Fruit fly (Drosophila melanogaster) whole organism, embryonic: Measurements from ENCODE around the gene Psn.
A peak's percentile ranks its signal among the peaks of the same experiment; 100 is the strongest.

ENCODE experiments used
- Awh ChIP-seq: fragments of 200-800 bp; sonication (Bioruptor generic); IDR thresholded peaks from 2 replicates; pipeline ENCODE4, ENCODE4 v1.3.6; 2022; ENCODE audit warnings: missing biosample characterization, missing genetic modification characterization
- B-H2 ChIP-seq: fragments of 200-800 bp; sonication (Bioruptor generic); optimal IDR thresholded peaks from 2 replicates; lab custom pipeline; 2018; ENCODE audit warnings: missing biosample characterization, mild to moderate bottlenecking, missing genetic modification characterization
- Bgb ChIP-seq: fragments of 200-800 bp; sonication (Bioruptor generic); IDR thresholded peaks from 2 replicates; pipeline ENCODE4 v1.3.6; 2022; ENCODE audit warnings: missing biosample characterization, missing genetic modification characterization; ENCODE audit not compliant: partially characterized antibody
- CG12744 ChIP-seq: fragments of 200-800 bp; sonication (Bioruptor generic); optimal IDR thresholded peaks from 2 replicates; lab custom pipeline; 2016; ENCODE audit warnings: missing biosample characterization, missing genetic modification characterization
- CG14667 ChIP-seq: fragments of 200-800 bp; sonication (Bioruptor generic); IDR thresholded peaks from 2 replicates; pipeline ENCODE4 v1.3.6; 2022; ENCODE audit warnings: missing biosample characterization, missing genetic modification characterization
- CG14710 ChIP-seq: fragments of 200-800 bp; sonication (Bioruptor generic); optimal IDR thresholded peaks from 3 replicates; lab custom pipeline; 2019; ENCODE audit warnings: missing biosample characterization, mild to moderate bottlenecking, missing genetic modification characterization, moderate library complexity
- CG14860 ChIP-seq: fragments of 200-800 bp; sonication (Bioruptor generic); IDR thresholded peaks from 3 replicates; pipeline ENCODE4 v1.3.6; 2022; ENCODE audit warnings: missing biosample characterization, missing genetic modification characterization; ENCODE audit not compliant: partially characterized antibody
- CG14965 ChIP-seq: fragments of 200-800 bp; sonication (Bioruptor generic); optimal IDR thresholded peaks from 2 replicates; lab custom pipeline; 2016; ENCODE audit warnings: missing biosample characterization, missing genetic modification characterization, borderline replicate concordance
- CG1647 ChIP-seq: fragments of 200-800 bp; sonication (Bioruptor generic); optimal IDR thresholded peaks from 3 replicates; lab custom pipeline; 2016; ENCODE audit warnings: missing biosample characterization, missing genetic modification characterization
- CG17802 ChIP-seq: fragments of 200-800 bp; sonication (Bioruptor generic); optimal IDR thresholded peaks from 2 replicates; lab custom pipeline; 2018; ENCODE audit warnings: missing biosample characterization, mild to moderate bottlenecking, missing genetic modification characterization, moderate library complexity
- CG18011 ChIP-seq: fragments of 200-800 bp; sonication (Bioruptor generic); optimal IDR thresholded peaks from 2 replicates; lab custom pipeline; 2017; ENCODE audit warnings: missing biosample characterization, missing genetic modification characterization, mild to moderate bottlenecking, moderate library complexity, missing genotype
- CG33557 ChIP-seq: fragments of 200-800 bp; sonication (Bioruptor generic); optimal IDR thresholded peaks from 2 replicates; lab custom pipeline; 2019; ENCODE audit warnings: missing biosample characterization, mild to moderate bottlenecking, missing genetic modification characterization, moderate library complexity
- CG3407 ChIP-seq: fragments of 200-800 bp; sonication (Bioruptor generic); optimal IDR thresholded peaks from 2 replicates; lab custom pipeline; 2018; ENCODE audit warnings: missing biosample characterization, mild to moderate bottlenecking, missing genetic modification characterization
- CG4360 ChIP-seq: fragments of 200-800 bp; sonication (Bioruptor generic); IDR thresholded peaks from 2 replicates; pipeline ENCODE4 v1.3.6; 2022; ENCODE audit warnings: missing biosample characterization, missing genetic modification characterization
- CG43689 ChIP-seq: fragments of 200-800 bp; sonication (Bioruptor generic); IDR thresholded peaks from 2 replicates; pipeline ENCODE4 v1.3.6; 2022; ENCODE audit warnings: missing biosample characterization, missing genetic modification characterization
- CG4707 ChIP-seq: fragments of 200-800 bp; sonication (Bioruptor generic); optimal IDR thresholded peaks from 2 replicates; lab custom pipeline; 2018; ENCODE audit warnings: missing biosample characterization, mild to moderate bottlenecking, missing genetic modification characterization, moderate library complexity
- CG6654 ChIP-seq: fragments of 200-800 bp; sonication (Bioruptor generic); optimal IDR thresholded peaks from 2 replicates; lab custom pipeline; 2017; ENCODE audit warnings: missing biosample characterization, mild to moderate bottlenecking, missing genetic modification characterization
- CG7963 ChIP-seq: fragments of 200-800 bp; sonication (Bioruptor generic); IDR thresholded peaks from 3 replicates; pipeline ENCODE4 v1.3.6; 2022; ENCODE audit warnings: missing biosample characterization, missing genetic modification characterization; ENCODE audit not compliant: partially characterized antibody
- Camta ChIP-seq: fragments of 200-800 bp; sonication (Bioruptor generic); optimal IDR thresholded peaks from 2 replicates; lab custom pipeline; 2016; ENCODE audit warnings: missing biosample characterization, missing genetic modification characterization
- D ChIP-seq, 2 experiments: fragments of 200-800 bp in 1 of 2; fragments of >200 bp in 1 of 2; sonication (Bioruptor generic) in 1 of 2; optimal IDR thresholded peaks; 2 replicates in 1 of 2; 3 replicates in 1 of 2; lab custom pipeline; 2017; ENCODE audit warnings: mild to moderate bottlenecking in 1 of 2, missing biosample characterization in 1 of 2, missing genetic modification characterization in 1 of 2, missing genetic modification reagents in 1 of 2
- Dip2 ChIP-seq: fragments of 200-800 bp; sonication (Bioruptor generic); IDR thresholded peaks from 2 replicates; pipeline ENCODE4 v1.3.6; 2022; ENCODE audit warnings: missing biosample characterization, missing genetic modification characterization
- Dp ChIP-seq: fragments of 200-800 bp; sonication (Bioruptor generic); optimal IDR thresholded peaks from 2 replicates; lab custom pipeline; 2018; ENCODE audit warnings: missing biosample characterization, mild to moderate bottlenecking, missing genetic modification characterization, moderate library complexity
- HLHmδ ChIP-seq: fragments of 200-800 bp; sonication (Bioruptor generic); optimal IDR thresholded peaks from 2 replicates; lab custom pipeline; 2018; ENCODE audit warnings: missing biosample characterization, mild to moderate bottlenecking, missing genetic modification characterization, moderate library complexity
- Hr78 ChIP-seq, 2 experiments: fragments of 200-800 bp in 1 of 2; fragments of >200 bp in 1 of 2; sonication (Bioruptor generic) in 1 of 2; optimal IDR thresholded peaks; 2 replicates each; lab custom pipeline; 2017 to 2019; ENCODE audit warnings: missing biosample characterization in 2 of 2, missing genetic modification characterization in 2 of 2, mild to moderate bottlenecking in 1 of 2, moderate library complexity in 1 of 2
- Lim3 ChIP-seq: fragments of 200-800 bp; sonication (Bioruptor generic); IDR thresholded peaks from 2 replicates; pipeline ENCODE4 v1.3.6; 2022; ENCODE audit warnings: missing biosample characterization, missing genetic modification characterization
- MESR4 ChIP-seq: fragments of 200-800 bp; sonication (Bioruptor generic); optimal IDR thresholded peaks from 2 replicates; lab custom pipeline; 2018; ENCODE audit warnings: missing biosample characterization, mild to moderate bottlenecking, missing genetic modification characterization, moderate library complexity
- NK7.1 ChIP-seq: fragments of 200-800 bp; sonication (Bioruptor generic); optimal IDR thresholded peaks from 3 replicates; lab custom pipeline; 2016; ENCODE audit warnings: missing biosample characterization, missing genetic modification characterization
- Ptx1 ChIP-seq: fragments of 200-800 bp; sonication (Bioruptor generic); IDR thresholded peaks from 2 replicates; pipeline ENCODE4 v1.3.6; 2022; ENCODE audit warnings: missing biosample characterization, missing genetic modification characterization
- Rx ChIP-seq: fragments of 200-800 bp; sonication (Bioruptor generic); IDR thresholded peaks from 2 replicates; pipeline ENCODE4 v1.3.6; 2022; ENCODE audit warnings: missing biosample characterization, missing genetic modification characterization
- Tbp ChIP-seq: fragments of >200 bp; optimal IDR thresholded peaks from 2 replicates; lab custom pipeline; 2018; ENCODE audit warnings: missing biosample characterization, missing genetic modification characterization
- bsh ChIP-seq, 2 experiments: fragments of 200-800 bp; sonication (Bioruptor generic); optimal IDR thresholded peaks; 2 replicates each; lab custom pipeline; 2017 to 2018; ENCODE audit warnings: mild to moderate bottlenecking in 2 of 2, missing biosample characterization in 2 of 2, missing genetic modification characterization in 2 of 2, moderate library complexity in 1 of 2
- cad ChIP-seq: fragments of >200 bp; optimal IDR thresholded peaks from 2 replicates; lab custom pipeline; 2017; ENCODE audit warnings: missing biosample characterization, missing genetic modification characterization
- danr ChIP-seq: fragments of 200-800 bp; sonication (Bioruptor generic); IDR thresholded peaks from 2 replicates; pipeline ENCODE4 v1.3.6; 2022; ENCODE audit warnings: missing biosample characterization, missing genetic modification characterization
- ems ChIP-seq: fragments of 200-800 bp; sonication (Bioruptor generic); optimal IDR thresholded peaks from 3 replicates; lab custom pipeline; 2016; ENCODE audit warnings: missing biosample characterization, missing genetic modification characterization
- fd64A ChIP-seq: fragments of 200-800 bp; sonication (Bioruptor generic); optimal IDR thresholded peaks from 3 replicates; lab custom pipeline; 2018; ENCODE audit warnings: missing biosample characterization, mild to moderate bottlenecking, missing genetic modification characterization
- gcm2 ChIP-seq: fragments of 200-800 bp; sonication (Bioruptor generic); optimal IDR thresholded peaks from 2 replicates; lab custom pipeline; 2016; ENCODE audit warnings: missing biosample characterization, missing genetic modification characterization
- gsb-n ChIP-seq: fragments of 200-800 bp; sonication (Bioruptor generic); optimal IDR thresholded peaks from 3 replicates; lab custom pipeline; 2018; ENCODE audit warnings: missing biosample characterization, mild to moderate bottlenecking, missing genetic modification characterization
- jigr1 ChIP-seq: fragments of 200-800 bp; sonication (Bioruptor generic); IDR thresholded peaks from 3 replicates; pipeline ENCODE4 v1.3.6; 2022; ENCODE audit warnings: missing biosample characterization, missing genetic modification characterization
- kay ChIP-seq: fragments of 200-800 bp; sonication (Bioruptor generic); optimal IDR thresholded peaks from 2 replicates; lab custom pipeline; 2016; ENCODE audit warnings: missing biosample characterization, missing genetic modification characterization
- kni ChIP-seq: fragments of 200-800 bp; sonication (Bioruptor generic); optimal IDR thresholded peaks from 3 replicates; lab custom pipeline; 2017; ENCODE audit warnings: mild to moderate bottlenecking, missing biosample characterization, missing genetic modification reagents, missing genetic modification characterization
- lilli ChIP-seq: fragments of 200-800 bp; sonication (Bioruptor generic); optimal IDR thresholded peaks from 3 replicates; lab custom pipeline; 2016; ENCODE audit warnings: missing biosample characterization, missing genetic modification characterization
- luna ChIP-seq: fragments of 200-800 bp; sonication (Bioruptor generic); optimal IDR thresholded peaks from 2 replicates; lab custom pipeline; 2016; ENCODE audit warnings: missing biosample characterization, missing genetic modification characterization
- ro ChIP-seq: fragments of 200-800 bp; sonication (Bioruptor generic); IDR thresholded peaks from 2 replicates; pipeline ENCODE4 v1.3.6; 2022; ENCODE audit warnings: missing biosample characterization, missing genetic modification characterization
- run ChIP-seq: fragments of 200-800 bp; sonication (Bioruptor generic); optimal IDR thresholded peaks from 3 replicates; lab custom pipeline; 2018; ENCODE audit warnings: missing biosample characterization, mild to moderate bottlenecking, missing genetic modification characterization
- shn ChIP-seq: fragments of 200-800 bp; sonication (Bioruptor generic); optimal IDR thresholded peaks from 3 replicates; lab custom pipeline; 2016; ENCODE audit warnings: missing biosample characterization, missing genetic modification characterization
- sima ChIP-seq: fragments of 200-800 bp; sonication (Bioruptor generic); optimal IDR thresholded peaks from 2 replicates; lab custom pipeline; 2016; ENCODE audit warnings: missing biosample characterization, missing genetic modification characterization
- sisA ChIP-seq: fragments of 200-800 bp; sonication (Bioruptor generic); IDR thresholded peaks from 2 replicates; pipeline ENCODE4 v1.3.6; 2022; ENCODE audit warnings: missing biosample characterization, missing genetic modification characterization
- sr ChIP-seq: fragments of 200-800 bp; sonication (Bioruptor generic); IDR thresholded peaks from 3 replicates; pipeline ENCODE4 v1.3.6; 2022; ENCODE audit warnings: missing biosample characterization, missing genetic modification characterization
- stc ChIP-seq: fragments of 200-800 bp; sonication (Bioruptor generic); IDR thresholded peaks from 2 replicates; pipeline ENCODE4 v1.3.6; 2022; ENCODE audit warnings: missing biosample characterization, missing genetic modification characterization

The Psn gene

DNA sequence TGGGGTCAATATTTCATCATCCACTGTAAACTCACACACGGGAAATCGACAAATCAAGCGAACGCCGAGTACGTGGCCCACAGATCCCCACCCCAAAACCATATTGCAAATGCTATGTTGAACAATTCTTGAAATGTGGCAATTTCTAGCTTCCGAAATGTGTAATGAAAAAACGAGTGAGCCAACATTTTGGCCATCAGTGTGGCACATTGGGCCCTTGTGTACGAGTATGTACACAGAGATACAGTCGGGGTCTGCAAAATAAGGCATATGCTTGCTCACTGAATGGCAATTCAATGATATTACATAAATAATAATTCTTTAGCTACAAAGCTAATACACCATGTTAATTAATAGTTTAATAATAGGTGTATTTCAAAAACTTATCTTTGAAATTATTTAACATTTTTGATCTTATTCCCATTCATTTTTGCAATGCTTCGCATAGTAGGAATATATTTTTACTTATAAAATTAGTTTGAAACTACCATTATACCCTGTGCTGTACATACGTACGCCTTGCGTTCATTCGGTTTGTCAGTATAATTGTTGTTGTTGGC lies 32.6 kb upstream of the Psn start (continued):
- TF ChIP-seq CG14965 (GFP tag; lab: Kevin White, UChicago) (peak; percentile 45), CG14667 (GFP tag; lab: Robert Waterston, UW) (peak; percentile 74), gsb-n (peak; percentile 76), B-H2 (GFP tag; lab: Kevin White, UChicago) (peak; percentile 91), sisA (peak; percentile 85), ems (GFP tag; lab: Kevin White, UChicago) (peak; percentile 75), Rx (GFP tag; lab: Robert Waterston, UW) (no peak; the same call in none of the 2 replicates), ro (GFP tag; lab: Robert Waterston, UW) (peak; percentile 71), luna (GFP tag; lab: Kevin White, UChicago) (peak; percentile 52), Bgb (GFP tag; lab: Robert Waterston, UW) (no peak), shn (GFP tag; lab: Kevin White, UChicago) (peak; percentile 69), Tbp (GFP tag; lab: Kevin White, UChicago) (no peak), Dip2 (GFP tag; lab: Robert Waterston, UW) (no peak), CG6654 (peak; percentile 60), D (optimal IDR thresholded peaks at IDR 0.05; lab: Kevin White, UChicago) (no peak), D (GFP tag; optimal IDR thresholded peaks at IDR 0.05; lab: Kevin White, UChicago) (peak; percentile 81), danr (GFP tag; lab: Robert Waterston, UW) (peak; percentile 62), kni (GFP tag; lab: Kevin White, UChicago) (peak; percentile 37), Hr78 (GFP tag; optimal IDR thresholded peaks at IDR 0.05; lab: Kevin White, UChicago) (peak in 1 of 2 experiments; percentile 59), fd64A (GFP tag; lab: Kevin White, UChicago) (peak; percentile 62), CG14710 (tag; lab: Kevin White, UChicago) (peak; percentile 72), stc (GFP tag; lab: Robert Waterston, UW) (peak; percentile 84), run (tag; lab: Kevin White, UChicago) (peak; percentile 86), CG17802 (tag; lab: Kevin White, UChicago) (peak; percentile 23), bsh (GFP tag; optimal IDR thresholded peaks at IDR 0.05; lab: Kevin White, UChicago) (peak; percentile 82 to 86), CG1647 (peak; percentile 75), HLHmδ (GFP tag; lab: Kevin White, UChicago) (no peak), lilli (peak; percentile 90), CG4707 (peak; percentile 56), Dp (peak; percentile 3), MESR4 (GFP tag; lab: Kevin White, UChicago) (peak; percentile 12), Camta (GFP tag; lab: Kevin White, UChicago) (peak; percentile 72), Lim3 (GFP tag; lab: Robert Waterston, UW) (peak; percentile 52; the same call in 1 of the 2 replicates), CG7963 (GFP tag; lab: Robert Waterston, UW) (no peak), CG4360 (no peak), Ptx1 (GFP tag; lab: Robert Waterston, UW) (peak; percentile 92), jigr1 (peak; percentile 58; the same call in 1 of the 3 replicates), CG3407 (peak; percentile 65), gcm2 (GFP tag; lab: Kevin White, UChicago) (peak; percentile 66), cad (no peak), CG14860 (GFP tag; lab: Robert Waterston, UW) (no peak), CG12744 (peak; percentile 78), NK7.1 (peak; percentile 63), CG18011 (GFP tag; lab: Kevin White, UChicago) (peak; percentile 65), sr (GFP tag; lab: Robert Waterston, UW) (0 out of 3 replicates have a peak, but pooled peaks have one; percentile 41), kay (GFP tag; lab: Kevin White, UChicago) (peak; percentile 80), CG33557 (GFP tag; lab: Kevin White, UChicago) (peak; percentile 63), sima (peak; percentile 49), Awh (GFP tag; lab: Robert Waterston, UW) (peak; percentile 84), CG43689 (GFP tag; lab: Robert Waterston, UW) (peak; percentile 43; the same call in 1 of the 2 replicates)
